Fruit fly (Drosophila melanogaster) whole organism, embryonic: ENCODE results near the gene Cdk5alpha.
A peak's percentile ranks its signal among the peaks of the same experiment; 100 is the strongest.

Experiments used
- Bgb ChIP-seq: fragments of 200-800 bp; sonication (Bioruptor generic); IDR thresholded peaks from 2 replicates; pipeline ENCODE4 v1.3.6; 2022; ENCODE audit warnings: missing biosample characterization, missing genetic modification characterization; ENCODE audit not compliant: partially characterized antibody
- CG11695 ChIP-seq: fragments of 200-800 bp; sonication (Bioruptor generic); IDR thresholded peaks from 3 replicates; pipeline ENCODE4 v1.3.6; 2022; ENCODE audit warnings: missing biosample characterization, missing genetic modification characterization
- CG12236 ChIP-seq: fragments of 200-800 bp; sonication (Bioruptor generic); optimal IDR thresholded peaks from 2 replicates; lab custom pipeline; 2016; ENCODE audit warnings: missing biosample characterization, missing genetic modification characterization
- CG1233 ChIP-seq: fragments of 200-800 bp; sonication (Bioruptor generic); optimal IDR thresholded peaks from 4 replicates; lab custom pipeline; 2018; ENCODE audit warnings: missing biosample characterization, mild to moderate bottlenecking, missing genetic modification characterization
- CG13775 ChIP-seq: fragments of 200-800 bp; sonication (Bioruptor generic); optimal IDR thresholded peaks from 3 replicates; lab custom pipeline; 2017; ENCODE audit warnings: missing biosample characterization, mild to moderate bottlenecking, missing genetic modification characterization
- CG14441 ChIP-seq: fragments of 200-800 bp; sonication (Bioruptor generic); IDR thresholded peaks from 2 replicates; pipeline ENCODE4 v1.3.6; 2022; ENCODE audit warnings: missing biosample characterization, missing genetic modification characterization
- CG14710 ChIP-seq: fragments of 200-800 bp; sonication (Bioruptor generic); optimal IDR thresholded peaks from 3 replicates; lab custom pipeline; 2019; ENCODE audit warnings: missing biosample characterization, mild to moderate bottlenecking, missing genetic modification characterization, moderate library complexity
- CG15696 ChIP-seq: fragments of 200-800 bp; sonication (Bioruptor generic); optimal IDR thresholded peaks from 2 replicates; lab custom pipeline; 2019; ENCODE audit warnings: missing biosample characterization, mild to moderate bottlenecking, missing genetic modification characterization, moderate library complexity
- CG17328 ChIP-seq: fragments of 200-800 bp; sonication (Bioruptor generic); IDR thresholded peaks from 2 replicates; pipeline ENCODE4 v1.3.6; 2022; ENCODE audit warnings: missing biosample characterization, missing genetic modification characterization
- CG17829 ChIP-seq: fragments of 200-800 bp; optimal IDR thresholded peaks from 2 replicates; lab custom pipeline; 2019; ENCODE audit warnings: missing biosample characterization, mild to moderate bottlenecking, missing genetic modification characterization, moderate library complexity
- CG1792 ChIP-seq: fragments of 200-800 bp; sonication (Bioruptor generic); optimal IDR thresholded peaks from 2 replicates; lab custom pipeline; 2016; ENCODE audit warnings: missing biosample characterization, missing genetic modification characterization
- CG2712 ChIP-seq: fragments of 200-800 bp; optimal IDR thresholded peaks from 3 replicates; lab custom pipeline; 2019; ENCODE audit warnings: missing biosample characterization, mild to moderate bottlenecking, missing genetic modification characterization, moderate library complexity
- CG2875 ChIP-seq: fragments of 200-800 bp; sonication (Bioruptor generic); optimal IDR thresholded peaks from 2 replicates; lab custom pipeline; 2017; ENCODE audit warnings: missing biosample characterization, mild to moderate bottlenecking, missing genetic modification characterization, missing genetic modification reagents
- CG3407 ChIP-seq: fragments of 200-800 bp; sonication (Bioruptor generic); optimal IDR thresholded peaks from 2 replicates; lab custom pipeline; 2018; ENCODE audit warnings: missing biosample characterization, mild to moderate bottlenecking, missing genetic modification characterization
- CG5953 ChIP-seq: fragments of 200-800 bp; sonication (Bioruptor generic); IDR thresholded peaks from 2 replicates; pipeline ENCODE4 v1.3.6; 2022; ENCODE audit warnings: missing biosample characterization, missing genetic modification characterization
- CG6272 ChIP-seq: fragments of 200-800 bp; sonication (Bioruptor generic); IDR thresholded peaks from 2 replicates; pipeline ENCODE4 v1.3.6; 2022; ENCODE audit warnings: missing biosample characterization, missing genetic modification characterization
- CG6689 ChIP-seq: fragments of 200-800 bp; sonication (Bioruptor generic); IDR thresholded peaks from 2 replicates; pipeline ENCODE4 v1.3.6; 2022; ENCODE audit warnings: missing biosample characterization, missing genetic modification characterization
- CG6765 ChIP-seq: fragments of 200-800 bp; sonication (Bioruptor generic); optimal IDR thresholded peaks from 3 replicates; lab custom pipeline; 2017; ENCODE audit warnings: missing biosample characterization, mild to moderate bottlenecking, missing genetic modification characterization
- CG6854 ChIP-seq: fragments of 200-800 bp; sonication (Bioruptor generic); optimal IDR thresholded peaks from 3 replicates; lab custom pipeline; 2017; ENCODE audit warnings: missing biosample characterization, mild to moderate bottlenecking, missing genetic modification characterization
- CG7987 ChIP-seq: fragments of 200-800 bp; sonication (Bioruptor generic); optimal IDR thresholded peaks from 2 replicates; lab custom pipeline; 2018; ENCODE audit warnings: missing biosample characterization, mild to moderate bottlenecking, missing genetic modification characterization, moderate library complexity
- CG8359 ChIP-seq: fragments of 200-800 bp; sonication (Bioruptor generic); optimal IDR thresholded peaks from 2 replicates; lab custom pipeline; 2017; ENCODE audit warnings: missing biosample characterization, mild to moderate bottlenecking, missing genetic modification characterization, borderline replicate concordance
- CG8765 ChIP-seq: fragments of 200-800 bp; sonication (Bioruptor generic); IDR thresholded peaks from 2 replicates; pipeline ENCODE4 v1.3.6; 2022; ENCODE audit warnings: missing biosample characterization, missing genetic modification characterization
- CkIIα-i1 ChIP-seq: fragments of 200-800 bp; sonication (Bioruptor generic); IDR thresholded peaks from 2 replicates; pipeline ENCODE4 v1.3.6; 2022; ENCODE audit warnings: missing biosample characterization, missing genetic modification characterization
- Dad ChIP-seq: fragments of 200-800 bp; sonication (Bioruptor generic); optimal IDR thresholded peaks from 3 replicates; lab custom pipeline; 2016; ENCODE audit warnings: missing biosample characterization, missing genetic modification characterization
- H2.0 ChIP-seq: fragments of 200-800 bp; sonication (Bioruptor generic); IDR thresholded peaks from 2 replicates; pipeline ENCODE4 v1.3.6; 2022; ENCODE audit warnings: missing biosample characterization, missing genetic modification characterization
- Med ChIP-seq: fragments of 200-800 bp; sonication (Bioruptor generic); peaks from one replicate; lab custom pipeline; 2016; ENCODE audit warnings: missing biosample characterization, missing genetic modification characterization, mild to moderate bottlenecking, inconsistent platforms, moderate library complexity
- Ptx1 ChIP-seq: fragments of 200-800 bp; sonication (Bioruptor generic); IDR thresholded peaks from 2 replicates; pipeline ENCODE4 v1.3.6; 2022; ENCODE audit warnings: missing biosample characterization, missing genetic modification characterization
- al ChIP-seq: fragments of 200-800 bp; sonication (Bioruptor generic); IDR thresholded peaks from 2 replicates; pipeline ENCODE4 v1.3.6; 2022; ENCODE audit warnings: missing biosample characterization, missing genetic modification characterization
- bsh ChIP-seq, 2 experiments: fragments of 200-800 bp; sonication (Bioruptor generic); optimal IDR thresholded peaks; 2 replicates each; lab custom pipeline; 2017 to 2018; ENCODE audit warnings: mild to moderate bottlenecking in 2 of 2, missing biosample characterization in 2 of 2, missing genetic modification characterization in 2 of 2, moderate library complexity in 1 of 2
- btn ChIP-seq: fragments of 200-800 bp; sonication (Bioruptor generic); optimal IDR thresholded peaks from 2 replicates; lab custom pipeline; 2016; ENCODE audit warnings: missing biosample characterization, missing genetic modification characterization
- cg ChIP-seq: fragments of 200-800 bp; sonication (Bioruptor generic); optimal IDR thresholded peaks from 3 replicates; lab custom pipeline; 2019; ENCODE audit warnings: missing biosample characterization, mild to moderate bottlenecking, missing genetic modification characterization, moderate library complexity
- chm ChIP-seq: fragments of 200-800 bp; sonication (Bioruptor generic); IDR thresholded peaks from 2 replicates; pipeline ENCODE4 v1.3.6; 2022; ENCODE audit warnings: missing biosample characterization, missing genetic modification characterization
- chn ChIP-seq: fragments of 200-800 bp; sonication (Bioruptor generic); optimal IDR thresholded peaks from 2 replicates; lab custom pipeline; 2016; ENCODE audit warnings: missing biosample characterization, missing genetic modification characterization
- dmrt11E ChIP-seq: fragments of 200-800 bp; sonication (Bioruptor generic); optimal IDR thresholded peaks from 3 replicates; lab custom pipeline; 2018; ENCODE audit warnings: missing biosample characterization, mild to moderate bottlenecking, missing genetic modification characterization, moderate library complexity
- eve ChIP-seq, 2 experiments: fragments of >200 bp; optimal IDR thresholded peaks; 2 replicates each; lab custom pipeline; 2017; ENCODE audit warnings: missing biosample characterization in 2 of 2, missing genetic modification characterization in 2 of 2
- fd96Cb ChIP-seq: fragments of 200-800 bp; sonication (Bioruptor generic); optimal IDR thresholded peaks from 2 replicates; lab custom pipeline; 2018; ENCODE audit warnings: missing biosample characterization, mild to moderate bottlenecking, missing genetic modification characterization, moderate library complexity
- ftz-f1 ChIP-seq: fragments of 200-800 bp; sonication (Bioruptor generic); optimal IDR thresholded peaks from 2 replicates; lab custom pipeline; 2016; ENCODE audit warnings: missing biosample characterization, missing genetic modification characterization
- ind ChIP-seq: fragments of 200-800 bp; sonication (Bioruptor generic); optimal IDR thresholded peaks from 3 replicates; lab custom pipeline; 2016; ENCODE audit warnings: missing biosample characterization, missing genetic modification characterization
- nom ChIP-seq: fragments of 200-800 bp; sonication (Bioruptor generic); optimal IDR thresholded peaks from 2 replicates; lab custom pipeline; 2017; ENCODE audit warnings: missing biosample characterization, missing genetic modification characterization, mild to moderate bottlenecking, moderate library complexity, missing genetic modification reagents
- p53 ChIP-seq: fragments of 200-800 bp; sonication (Bioruptor generic); optimal IDR thresholded peaks from 2 replicates; lab custom pipeline; 2016; ENCODE audit warnings: missing biosample characterization, missing genetic modification characterization
- peb ChIP-seq: fragments of 200-800 bp; sonication (Bioruptor generic); IDR thresholded peaks from 2 replicates; pipeline ENCODE4 v1.3.6; 2022; ENCODE audit warnings: missing biosample characterization, missing genetic modification characterization
- repo ChIP-seq: fragments of 200-800 bp; sonication (Bioruptor generic); optimal IDR thresholded peaks from 2 replicates; lab custom pipeline; 2016; ENCODE audit warnings: missing biosample characterization, missing genetic modification characterization
- shn ChIP-seq: fragments of 200-800 bp; sonication (Bioruptor generic); optimal IDR thresholded peaks from 3 replicates; lab custom pipeline; 2016; ENCODE audit warnings: missing biosample characterization, missing genetic modification characterization
- sim ChIP-seq: fragments of 200-800 bp; sonication (Bioruptor generic); IDR thresholded peaks from 2 replicates; pipeline ENCODE4 v1.3.6; 2022; ENCODE audit warnings: missing biosample characterization, missing genetic modification characterization
- so ChIP-seq: fragments of 200-800 bp; sonication (Bioruptor generic); IDR thresholded peaks from 3 replicates; pipeline ENCODE4 v1.3.6; 2022; ENCODE audit warnings: missing biosample characterization, missing genetic modification characterization
- stc ChIP-seq: fragments of 200-800 bp; sonication (Bioruptor generic); IDR thresholded peaks from 2 replicates; pipeline ENCODE4 v1.3.6; 2022; ENCODE audit warnings: missing biosample characterization, missing genetic modification characterization
- trem ChIP-seq: fragments of 200-800 bp; optimal IDR thresholded peaks from 3 replicates; lab custom pipeline; 2019; ENCODE audit warnings: missing biosample characterization, mild to moderate bottlenecking, missing genetic modification characterization, moderate library complexity
- ttk ChIP-seq: fragments of 200-800 bp; sonication (Bioruptor generic); IDR thresholded peaks from 2 replicates; pipeline ENCODE4 v2.1.2; 2022; ENCODE audit warnings: missing biosample characterization, missing genetic modification characterization
- wor ChIP-seq: fragments of 200-800 bp; sonication (Bioruptor generic); IDR thresholded peaks from 2 replicates; pipeline ENCODE4 v1.3.6; 2022; ENCODE audit warnings: missing biosample characterization, missing genetic modification characterization
- zf30C ChIP-seq: fragments of 200-800 bp; sonication (Bioruptor generic); optimal IDR thresholded peaks from 3 replicates; lab custom pipeline; 2018; ENCODE audit warnings: missing biosample characterization, mild to moderate bottlenecking, missing genetic modification characterization

Gene Cdk5alpha

dm6 chr2L:10276846-10277245 is 33.9 kb downstream of the Cdk5alpha start (continued):
- peak; percentile 47 for TF ChIP-seq CG12236 (GFP tag; lab: Kevin White, UChicago)
- TF ChIP-seq p53 (GFP tag; lab: Kevin White, UChicago): peak; percentile 11
- TF ChIP-seq CG1792 (GFP tag; lab: Kevin White, UChicago): peak; percentile 15
- TF ChIP-seq al: no peak
- TF ChIP-seq Ptx1 (GFP tag; lab: Robert Waterston, UW): peak; percentile 40; the same call in 1 of the 2 replicates
- TF ChIP-seq CG5953 (GFP tag; lab: Robert Waterston, UW): no peak
- peak; percentile 42 for TF ChIP-seq chn (GFP tag; lab: Kevin White, UChicago)
- TF ChIP-seq CG6272: no peak
- TF ChIP-seq cg (GFP tag; lab: Kevin White, UChicago): peak; percentile 92
- TF ChIP-seq CG6689 (GFP tag; lab: Robert Waterston, UW): peak; percentile 19; the same call in 1 of the 2 replicates
- peak; percentile 11 for TF ChIP-seq CG7987 (GFP tag; lab: Kevin White, UChicago)
- no peak for TF ChIP-seq nom (GFP tag; lab: Kevin White, UChicago)
- peak in 1 of 2 experiments; percentile 81 for TF ChIP-seq eve (GFP tag; optimal IDR thresholded peaks at IDR 0.05; lab: Kevin White, UChicago)
- TF ChIP-seq sim (GFP tag; lab: Robert Waterston, UW): peak; percentile 43; the same call in 1 of the 2 replicates
- TF ChIP-seq Dad (GFP tag; lab: Kevin White, UChicago): peak; percentile 7
- peak; percentile 17 for TF ChIP-seq btn (GFP tag; lab: Kevin White, UChicago)
- peak; percentile 89 for TF ChIP-seq zf30C (GFP tag; lab: Kevin White, UChicago)
- TF ChIP-seq ind (GFP tag; lab: Kevin White, UChicago): peak; percentile 7
- peak; percentile 18 for TF ChIP-seq CG3407
- TF ChIP-seq CG14441 (GFP tag; lab: Robert Waterston, UW): peak; percentile 41; the same call in 1 of the 2 replicates
- no peak for TF ChIP-seq CG6765 (GFP tag; lab: Kevin White, UChicago)
- TF ChIP-seq Bgb (GFP tag; lab: Robert Waterston, UW): no peak
- TF ChIP-seq H2.0: peak; percentile 23; the same call in 1 of the 2 replicates
- TF ChIP-seq shn (GFP tag; lab: Kevin White, UChicago): peak; percentile 10
- peak; percentile 86 for TF ChIP-seq Med (GFP tag; lab: Kevin White, UChicago)
- peak; percentile 11; the same call in 1 of the 2 replicates for TF ChIP-seq peb (GFP tag; lab: Robert Waterston, UW)
- TF ChIP-seq, all 482 proteins: peak for 73

DNA sequence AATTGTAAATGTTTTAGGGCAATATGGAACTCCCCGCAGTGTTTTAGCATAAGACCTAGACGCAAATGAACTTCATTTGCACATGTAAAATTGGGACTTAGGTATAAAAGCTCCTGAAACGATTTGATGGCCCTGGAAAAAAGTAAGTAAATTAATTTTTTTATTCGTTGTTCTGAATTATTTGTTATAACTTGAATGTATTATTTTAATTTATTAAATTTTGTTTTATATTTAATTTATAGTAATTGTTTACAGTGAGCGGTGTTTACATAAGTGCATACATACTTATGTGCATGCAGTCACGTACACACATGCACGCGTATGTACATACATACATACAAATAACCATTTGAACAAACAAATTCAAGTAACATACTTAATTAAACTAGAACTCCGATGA is 34.3 kb downstream of the Cdk5alpha start:
- TF ChIP-seq CG5953 (GFP tag; lab: Robert Waterston, UW) (0 out of 2 replicates have a peak, but pooled peaks have one; percentile 16), ttk (GFP tag; lab: Robert Waterston, UW) (no peak), repo (GFP tag; lab: Kevin White, UChicago) (no peak), CG8765 (GFP tag; lab: Robert Waterston, UW) (no peak), CG15696 (tag; lab: Kevin White, UChicago) (peak; percentile 13), dmrt11E (tag; lab: Kevin White, UChicago) (peak; percentile 60), CG17829 (tag; lab: Kevin White, UChicago) (peak; percentile 69), so (GFP tag; lab: Robert Waterston, UW) (no peak), fd96Cb (tag; lab: Kevin White, UChicago) (peak; percentile 45), CG2875 (GFP tag; lab: Kevin White, UChicago) (peak; percentile 29), stc (peak; percentile 64), CG1233 (GFP tag; lab: Kevin White, UChicago) (peak; percentile 5), CG17328 (GFP tag; lab: Robert Waterston, UW) (0 out of 2 replicates have a peak, but pooled peaks have one; percentile 31), CG6854 (GFP tag; lab: Kevin White, UChicago) (no peak), wor (GFP tag; lab: Robert Waterston, UW) (peak; percentile 12; the same call in 1 of the 2 replicates), trem (tag; lab: Kevin White, UChicago) (peak; percentile 50), nom (GFP tag; lab: Kevin White, UChicago) (peak; percentile 38), CG13775 (GFP tag; lab: Kevin White, UChicago) (peak; percentile 45), ftz-f1 (GFP tag; lab: Kevin White, UChicago) (no peak), CG14710 (tag; lab: Kevin White, UChicago) (peak; percentile 61), CG8359 (GFP tag; lab: Kevin White, UChicago) (peak; percentile 22), CG11695 (GFP tag; lab: Robert Waterston, UW) (peak; percentile 30; the same call in 1 of the 3 replicates), CG2712 (tag; lab: Kevin White, UChicago) (peak; percentile 78), bsh (GFP tag; optimal IDR thresholded peaks at IDR 0.05; lab: Kevin White, UChicago) (peak in 1 of 2 experiments; percentile 42), CkIIα-i1 (GFP tag; lab: Robert Waterston, UW) (no peak), chm (no peak)
